Worm (Caenorhabditis elegans) whole organism, young adult: ENCODE results near the gene pmk-2.
A peak's percentile ranks its signal among the peaks of the same experiment; 100 is the strongest.

ENCODE experiments used
- B0336.3 ChIP-seq: fragments of 200-800 bp; sonication (Bioruptor generic); IDR thresholded peaks from 2 replicates; pipeline ENCODE4 v1.3.6; 2022; ENCODE audit warnings: missing genetic modification characterization, missing compliant biosample characterization
- C17E4.6 ChIP-seq: fragments of 200-800 bp; sonication (Bioruptor generic); IDR thresholded peaks from 2 replicates; pipeline ENCODE4 v1.3.6; 2022; ENCODE audit warnings: missing genetic modification reagents, missing genetic modification characterization, missing compliant biosample characterization
- D2030.7 ChIP-seq: fragments of 200-800 bp; sonication (Bioruptor generic); IDR thresholded peaks from 2 replicates; pipeline ENCODE4 v1.3.6; 2022; ENCODE audit warnings: missing genetic modification reagents, missing genetic modification characterization, missing compliant biosample characterization
- F10E7.11 ChIP-seq: sonication (generic microtip); optimal IDR thresholded peaks from 2 replicates; lab custom pipeline; 2017; ENCODE audit warnings: mild to moderate bottlenecking, missing genetic modification characterization, moderate library complexity, missing compliant biosample characterization
- F23B12.7 ChIP-seq: sonication (generic microtip); optimal IDR thresholded peaks from 2 replicates; lab custom pipeline; 2017; ENCODE audit warnings: missing genetic modification characterization, mild to moderate bottlenecking, missing compliant biosample characterization, antibody characterized with exemption, moderate library complexity; ENCODE audit not compliant: insufficient read depth
- F33H1.4 ChIP-seq: fragments of 200-800 bp; sonication (Bioruptor generic); IDR thresholded peaks from 2 replicates; pipeline ENCODE4 v1.3.6; 2022; ENCODE audit warnings: missing genetic modification reagents, missing genetic modification characterization, missing compliant biosample characterization
- F49E8.2 ChIP-seq: sonication (generic microtip); optimal IDR thresholded peaks from 3 replicates; lab custom pipeline; 2017; ENCODE audit warnings: missing genetic modification characterization, mild to moderate bottlenecking, missing compliant biosample characterization, antibody characterized with exemption, moderate library complexity; ENCODE audit not compliant: insufficient read depth
- F52B5.7 ChIP-seq: sonication (generic microtip); optimal IDR thresholded peaks from 2 replicates; lab custom pipeline; 2016; ENCODE audit warnings: mild to moderate bottlenecking, missing genetic modification characterization, missing compliant biosample characterization
- F57C9.4 ChIP-seq: sonication (generic microtip); optimal IDR thresholded peaks from 2 replicates; lab custom pipeline; 2017; ENCODE audit warnings: mild to moderate bottlenecking, missing genetic modification characterization, missing compliant biosample characterization
- K11D2.4 ChIP-seq: fragments of 200-800 bp; sonication (Bioruptor generic); IDR thresholded peaks from 2 replicates; pipeline ENCODE4 v1.3.6; 2022; ENCODE audit warnings: missing genetic modification reagents, missing genetic modification characterization, missing compliant biosample characterization
- K12H6.12 ChIP-seq: fragments of 200-800 bp; sonication (Bioruptor generic); optimal IDR thresholded peaks from 2 replicates; lab custom pipeline; 2018; ENCODE audit warnings: mild to moderate bottlenecking, missing genetic modification characterization, missing compliant biosample characterization
- Y67H2A.10 ChIP-seq: fragments of 200-800 bp; sonication (Bioruptor generic); conservative IDR thresholded peaks from 2 replicates; pipeline ENCODE4 v1.3.6; 2022; ENCODE audit warnings: missing genetic modification reagents, missing genetic modification characterization, missing compliant biosample characterization
- Y79H2A.3 ChIP-seq: fragments of 200-800 bp; sonication (Bioruptor generic); conservative IDR thresholded peaks from 2 replicates; pipeline ENCODE4 v1.3.6; 2022; ENCODE audit warnings: missing genetic modification reagents, missing genetic modification characterization, missing compliant biosample characterization
- ZK185.1 ChIP-seq: sonication (generic microtip); optimal IDR thresholded peaks from 2 replicates; lab custom pipeline; 2016; ENCODE audit warnings: mild to moderate bottlenecking, missing genetic modification characterization, missing compliant biosample characterization; ENCODE audit not compliant: poor library complexity, severe bottlenecking
- atf-7 ChIP-seq: sonication (generic microtip); optimal IDR thresholded peaks from 2 replicates; lab custom pipeline; 2017; ENCODE audit warnings: mild to moderate bottlenecking, missing genetic modification characterization, missing compliant biosample characterization
- attf-5 ChIP-seq: fragments of 200-800 bp; sonication (Bioruptor generic); optimal IDR thresholded peaks from 2 replicates; lab custom pipeline; 2018; ENCODE audit warnings: mild to moderate bottlenecking, missing genetic modification characterization, missing compliant biosample characterization
- ccch-3 ChIP-seq: fragments of 200-800 bp; sonication (Bioruptor generic); optimal IDR thresholded peaks from 2 replicates; lab custom pipeline; 2018; ENCODE audit warnings: mild to moderate bottlenecking, missing genetic modification characterization, missing compliant biosample characterization
- cebp-1 ChIP-seq, 2 experiments: fragments of 200-800 bp in 1 of 2; sonication (Bioruptor generic) in 1 of 2; sonication (generic microtip) in 1 of 2; IDR thresholded peaks in 1 of 2; optimal IDR thresholded peaks in 1 of 2; 2 replicates each; pipeline versions ENCODE4 v1.3.6 to Lab custom; 2017 to 2022; ENCODE audit warnings: missing compliant biosample characterization in 2 of 2, missing genetic modification characterization in 2 of 2, mild to moderate bottlenecking in 1 of 2, missing genetic modification reagents in 1 of 2, moderate library complexity in 1 of 2
- ceh-27 ChIP-seq: fragments of 200-800 bp; sonication (Bioruptor generic); optimal IDR thresholded peaks from 2 replicates; lab custom pipeline; 2018; ENCODE audit warnings: mild to moderate bottlenecking, missing genetic modification characterization, moderate library complexity, missing compliant biosample characterization
- ceh-79 ChIP-seq: sonication (generic microtip); optimal IDR thresholded peaks from 2 replicates; lab custom pipeline; 2017; ENCODE audit warnings: mild to moderate bottlenecking, missing genetic modification characterization, missing compliant biosample characterization
- ceh-91 ChIP-seq: fragments of 200-800 bp; sonication (Bioruptor generic); IDR thresholded peaks from 2 replicates; pipeline ENCODE4 v1.3.6; 2022; ENCODE audit warnings: missing genetic modification reagents, missing genetic modification characterization, missing compliant biosample characterization
- dox-1 ChIP-seq: fragments of 200-800 bp; sonication (Bioruptor generic); IDR thresholded peaks from 2 replicates; pipeline ENCODE4 v1.3.6; 2022; ENCODE audit warnings: missing genetic modification reagents, missing genetic modification characterization, missing compliant biosample characterization
- dpl-1 ChIP-seq: fragments of 150-350 bp; optimal IDR thresholded peaks from 2 replicates; lab custom pipeline; 2014; ENCODE audit warnings: missing biosample characterization, missing genetic modification reagents, missing genetic modification characterization
- hmg-1.2 ChIP-seq: fragments of 200-800 bp; sonication (Bioruptor generic); IDR thresholded peaks from 2 replicates; pipeline ENCODE4 v1.3.6; 2022; ENCODE audit warnings: missing genetic modification reagents, missing genetic modification characterization, missing compliant biosample characterization
- hmg-20 ChIP-seq: fragments of 200-800 bp; sonication (Bioruptor generic); IDR thresholded peaks from 2 replicates; pipeline ENCODE4 v1.3.6; 2022; ENCODE audit warnings: missing genetic modification reagents, missing genetic modification characterization, missing compliant biosample characterization
- let-607 ChIP-seq, 2 experiments: fragments of 200-800 bp in 1 of 2; sonication (Bioruptor generic) in 1 of 2; sonication (generic microtip) in 1 of 2; optimal IDR thresholded peaks; 2 replicates each; lab custom pipeline; 2016 to 2018; ENCODE audit warnings: mild to moderate bottlenecking in 2 of 2, missing compliant biosample characterization in 2 of 2, missing genetic modification characterization in 2 of 2, moderate library complexity in 2 of 2, missing genotype in 1 of 2
- lin-26 ChIP-seq: fragments of 200-800 bp; sonication (Bioruptor generic); IDR thresholded peaks from 2 replicates; pipeline ENCODE4 v1.3.6; 2022; ENCODE audit warnings: missing genetic modification reagents, missing genetic modification characterization, missing compliant biosample characterization
- lin-40 ChIP-seq: sonication (generic microtip); optimal IDR thresholded peaks from 2 replicates; lab custom pipeline; 2016; ENCODE audit warnings: missing genetic modification characterization, mild to moderate bottlenecking, missing compliant biosample characterization, missing genotype, missing genetic modification reagents
- lin-54 ChIP-seq: fragments of 200-800 bp; sonication (Bioruptor generic); optimal IDR thresholded peaks from 2 replicates; lab custom pipeline; 2018; ENCODE audit warnings: mild to moderate bottlenecking, missing genetic modification characterization, missing compliant biosample characterization
- madf-10 ChIP-seq: sonication (generic microtip); optimal IDR thresholded peaks from 2 replicates; lab custom pipeline; 2016; ENCODE audit warnings: mild to moderate bottlenecking, missing genetic modification characterization, missing compliant biosample characterization
- mcd-1 ChIP-seq: fragments of 200-800 bp; sonication (Bioruptor generic); IDR thresholded peaks from 2 replicates; pipeline ENCODE4 v1.3.6; 2022; ENCODE audit warnings: missing genetic modification reagents, missing genetic modification characterization, missing compliant biosample characterization
- mxl-1 ChIP-seq: sonication (generic microtip); optimal IDR thresholded peaks from 2 replicates; lab custom pipeline; 2016; ENCODE audit warnings: missing genetic modification characterization, missing compliant biosample characterization
- nfyb-1 ChIP-seq: fragments of 200-800 bp; sonication (Bioruptor generic); IDR thresholded peaks from 2 replicates; pipeline ENCODE4 v1.3.6; 2022; ENCODE audit warnings: missing genetic modification reagents, missing genetic modification characterization, missing compliant biosample characterization
- nhr-80 ChIP-seq: sonication (generic microtip); optimal IDR thresholded peaks from 2 replicates; lab custom pipeline; 2016; ENCODE audit warnings: missing genetic modification characterization, missing compliant biosample characterization
- pha-4 ChIP-seq: fragments of 150-350 bp; sonication (generic microtip); optimal IDR thresholded peaks from 2 replicates; lab custom pipeline; 2014; ENCODE audit warnings: missing biosample characterization, missing genetic modification reagents, missing genetic modification characterization
- rcor-1 ChIP-seq: fragments of 200-800 bp; sonication (Bioruptor generic); IDR thresholded peaks from 2 replicates; pipeline ENCODE4 v1.3.6; 2022; ENCODE audit warnings: missing genetic modification reagents, missing genetic modification characterization, missing compliant biosample characterization
- repo-1 ChIP-seq: sonication (generic microtip); optimal IDR thresholded peaks from 2 replicates; lab custom pipeline; 2017; ENCODE audit warnings: mild to moderate bottlenecking, missing genetic modification characterization, missing compliant biosample characterization
- sea-2 ChIP-seq: fragments of 200-800 bp; sonication (Bioruptor generic); IDR thresholded peaks from 2 replicates; pipeline ENCODE4 v1.3.6; 2022; ENCODE audit warnings: missing genetic modification characterization, missing compliant biosample characterization
- snpc-1.3 ChIP-seq: sonication (generic microtip); optimal IDR thresholded peaks from 2 replicates; lab custom pipeline; 2017; ENCODE audit warnings: missing genetic modification characterization, mild to moderate bottlenecking, missing compliant biosample characterization, antibody characterized with exemption, moderate library complexity, missing genotype, missing genetic modification reagents; ENCODE audit not compliant: insufficient read depth
- tbp1 ChIP-seq: fragments of 200-800 bp; sonication (Bioruptor generic); optimal IDR thresholded peaks from 2 replicates; lab custom pipeline; 2018; ENCODE audit warnings: mild to moderate bottlenecking, missing genetic modification characterization, missing compliant biosample characterization
- tbx-9 ChIP-seq: sonication (generic microtip); optimal IDR thresholded peaks from 2 replicates; lab custom pipeline; 2016; ENCODE audit warnings: borderline replicate concordance, missing genetic modification characterization, inconsistent platforms, missing compliant biosample characterization
- ztf-18 ChIP-seq: sonication (generic microtip); optimal IDR thresholded peaks from 2 replicates; lab custom pipeline; 2016; ENCODE audit warnings: missing genotype, mild to moderate bottlenecking, missing genetic modification characterization, missing compliant biosample characterization
- ztf-25 ChIP-seq: fragments of 200-800 bp; sonication (Bioruptor generic); IDR thresholded peaks from 2 replicates; pipeline ENCODE4 v1.3.6; 2022; ENCODE audit warnings: missing genetic modification reagents, missing genetic modification characterization, missing compliant biosample characterization
- ztf-28 ChIP-seq: fragments of 200-800 bp; sonication (Bioruptor generic); IDR thresholded peaks from 2 replicates; pipeline ENCODE4 v1.3.6; 2022; ENCODE audit warnings: missing genetic modification reagents, missing genetic modification characterization, missing compliant biosample characterization
- ztf-3 ChIP-seq: fragments of 200-800 bp; sonication (Bioruptor generic); optimal IDR thresholded peaks from 2 replicates; lab custom pipeline; 2018; ENCODE audit warnings: mild to moderate bottlenecking, missing genetic modification characterization, missing compliant biosample characterization

Gene pmk-2

DNA sequence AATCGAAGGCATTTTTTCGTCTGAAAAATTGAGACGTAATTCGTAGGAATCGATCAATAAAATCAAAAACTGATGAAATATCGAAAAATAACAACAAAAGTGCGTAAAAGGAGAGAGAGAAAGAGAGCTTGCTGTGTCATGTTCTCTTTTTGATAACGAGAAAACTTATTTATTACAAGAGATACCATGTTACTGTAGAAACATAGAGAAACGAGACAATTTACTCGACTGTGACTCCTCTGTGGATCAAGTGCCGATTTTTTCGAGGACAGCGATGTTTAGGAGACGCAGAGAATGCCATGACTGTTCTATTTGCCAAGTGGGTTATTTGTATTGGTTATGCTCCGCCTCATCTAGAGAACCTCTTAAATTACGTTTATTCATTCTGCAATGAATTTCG, 9.8 kb upstream of the pmk-2 start, which contains the start of gene sph-1:
Gene sph-1, minus strand, starts transcription at position 23 of the 400 bp plus-strand sequence.
- TF ChIP-seq pha-4 (no peak), sea-2 (GFP tag; lab: Robert Waterston, UW) (no peak), lin-54 (GFP tag; lab: Kevin White, UChicago) (peak; percentile 0), atf-7 (tag; lab: Kevin White, UChicago) (no peak), hmg-1.2 (GFP tag; lab: Robert Waterston, UW) (peak; percentile 47; the same call in 1 of the 2 replicates), attf-5 (GFP tag; lab: Kevin White, UChicago) (peak; percentile 48), ceh-27 (GFP tag; lab: Kevin White, UChicago) (peak; percentile 3), C17E4.6 (GFP tag; lab: Robert Waterston, UW) (no peak), nhr-80 (peak; percentile 69), ceh-79 (tag; lab: Kevin White, UChicago) (no peak), tbp1 (GFP tag; lab: Kevin White, UChicago) (peak; percentile 0), F52B5.7 (tag; lab: Kevin White, UChicago) (no peak), tbx-9 (tag; lab: Kevin White, UChicago) (no peak), repo-1 (tag; lab: Kevin White, UChicago) (peak; percentile 51), ztf-3 (GFP tag; lab: Kevin White, UChicago) (no peak), Y79H2A.3 (no peak), ztf-28 (GFP tag; lab: Robert Waterston, UW) (no peak), dox-1 (0 out of 2 replicates have a peak, but pooled peaks have one; percentile 26), mxl-1 (tag; lab: Kevin White, UChicago) (no peak), cebp-1 (GFP tag; IDR thresholded peaks at IDR 0.05; lab: Robert Waterston, UW) (no peak), cebp-1 (tag; optimal IDR thresholded peaks at IDR 0.05; lab: Kevin White, UChicago) (peak; percentile 57), F57C9.4 (tag; lab: Kevin White, UChicago) (no peak), B0336.3 (peak; percentile 61; the same call in 1 of the 2 replicates), let-607 (tag; optimal IDR thresholded peaks at IDR 0.05; lab: Kevin White, UChicago) (no peak), nfyb-1 (GFP tag; lab: Robert Waterston, UW) (0 out of 2 replicates have a peak, but pooled peaks have one; percentile 13), madf-10 (tag; lab: Kevin White, UChicago) (peak; percentile 42), lin-26 (GFP tag; lab: Robert Waterston, UW) (0 out of 2 replicates have a peak, but pooled peaks have one; percentile 15), snpc-1.3 (peak; percentile 4), ZK185.1 (no peak), F10E7.11 (tag; lab: Kevin White, UChicago) (no peak), dpl-1 (GFP tag; lab: Kevin White, UChicago) (no peak), Y67H2A.10 (GFP tag; lab: Robert Waterston, UW) (no peak), K11D2.4 (GFP tag; lab: Robert Waterston, UW) (no peak), lin-40 (tag; lab: Kevin White, UChicago) (peak; percentile 30)

DNA sequence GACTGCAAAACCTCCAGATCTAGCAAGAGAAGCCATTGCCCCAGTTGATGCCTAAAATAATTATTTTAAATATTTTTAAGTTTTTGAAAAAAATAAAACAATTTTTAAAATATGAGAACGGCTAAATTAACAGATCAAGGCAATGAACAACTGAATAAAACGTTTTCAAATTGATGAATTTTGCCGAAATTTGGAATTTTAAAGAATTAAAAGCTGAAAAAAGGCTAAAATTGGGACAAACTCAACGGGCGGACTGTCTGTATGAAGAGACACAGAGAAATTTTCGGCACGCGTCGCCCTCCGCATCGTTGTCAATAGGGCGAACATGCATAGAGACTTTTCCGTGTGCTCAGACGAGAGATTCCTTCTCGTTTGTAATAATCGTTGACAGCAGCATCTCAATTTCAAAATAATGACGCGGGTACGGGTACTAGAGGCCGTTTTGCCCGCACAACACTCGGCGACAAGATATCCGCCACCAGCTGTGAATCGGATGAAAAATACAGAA, 7.2 kb upstream of the pmk-2 start, which contains the start of the genes isp-1 and islo-1:
Gene isp-1, minus strand, starts transcription at position 51 of the 508 bp plus-strand sequence.
Gene islo-1, plus strand, starts transcription at position 385 of the 508 bp plus-strand sequence.
- TF ChIP-seq F57C9.4 (tag; lab: Kevin White, UChicago) (no peak), hmg-1.2 (GFP tag; lab: Robert Waterston, UW) (peak; percentile 38; the same call in 1 of the 2 replicates), ccch-3 (GFP tag; lab: Kevin White, UChicago) (no peak), D2030.7 (GFP tag; lab: Robert Waterston, UW) (peak; percentile 33; the same call in 1 of the 2 replicates), rcor-1 (no peak), hmg-20 (GFP tag; lab: Robert Waterston, UW) (no peak), K12H6.12 (tag; lab: Kevin White, UChicago) (peak; percentile 33), dox-1 (peak; percentile 45; the same call in 1 of the 2 replicates), ztf-18 (tag; lab: Kevin White, UChicago) (no peak), F33H1.4 (GFP tag; lab: Robert Waterston, UW) (peak; percentile 13; the same call in 1 of the 2 replicates), dpl-1 (GFP tag; lab: Kevin White, UChicago) (peak; percentile 33), ceh-91 (GFP tag; lab: Robert Waterston, UW) (0 out of 2 replicates have a peak, but pooled peaks have one; percentile 19), mcd-1 (peak; percentile 81), ceh-27 (GFP tag; lab: Kevin White, UChicago) (peak; percentile 25), mxl-1 (tag; lab: Kevin White, UChicago) (no peak), ztf-25 (no peak), nhr-80 (peak; percentile 57), Y79H2A.3 (no peak), F49E8.2 (peak; percentile 1), F23B12.7 (tag; lab: Kevin White, UChicago) (peak; percentile 67)
